Fruit fly (Drosophila melanogaster): ENCODE results near the gene LeuRS.

Gene LeuRS

dm6 chr2L:3475948-3476347 lies 38.5 kb downstream of the LeuRS start (continued):
- peak; percentile 68 for TF ChIP-seq fd3F (GFP tag; optimal IDR thresholded peaks at IDR 0.05)
- TF ChIP-seq CG8944 (GFP tag; optimal IDR thresholded peaks at IDR 0.05), result no peak
- TF ChIP-seq luna (GFP tag; optimal IDR thresholded peaks at IDR 0.05), result no peak
- peak; percentile 88 for TF ChIP-seq sens (GFP tag)
- no peak for TF ChIP-seq Atf-2 (GFP tag; optimal IDR thresholded peaks at IDR 0.05)
- TF ChIP-seq CG7839 (tag; optimal IDR thresholded peaks at IDR 0.05), result peak; percentile 81
- no peak for TF ChIP-seq CG4282 (GFP tag; optimal IDR thresholded peaks at IDR 0.05)
- TF ChIP-seq kay (GFP tag; optimal IDR thresholded peaks at IDR 0.05), result peak; percentile 11
- TF ChIP-seq danr (GFP tag; IDR thresholded peaks at IDR 0.05), result peak; percentile 56; the same call in 1 of the 2 replicates
- no peak for TF ChIP-seq Bgb (GFP tag; IDR thresholded peaks at IDR 0.05; ENCODE audit: partially characterized antibody)
- no peak for TF ChIP-seq psq (GFP tag; optimal IDR thresholded peaks at IDR 0.05)
- peak; percentile 73 for TF ChIP-seq grau (tag; optimal IDR thresholded peaks at IDR 0.05)
- TF ChIP-seq ac (GFP tag; optimal IDR thresholded peaks at IDR 0.05), result no peak
- no peak for TF ChIP-seq CG42726 (GFP tag; IDR thresholded peaks at IDR 0.05; ENCODE audit: partially characterized antibody)
- TF ChIP-seq jumu (GFP tag; optimal IDR thresholded peaks at IDR 0.05), result peak; percentile 5
- peak; percentile 44 for TF ChIP-seq pho (GFP tag; optimal IDR thresholded peaks at IDR 0.05)
- TF ChIP-seq H15 (GFP tag; IDR thresholded peaks at IDR 0.05), result 0 out of 3 replicates have a peak, but pooled peaks have one; percentile 44
- TF ChIP-seq CG14710 (tag; optimal IDR thresholded peaks at IDR 0.05), result peak; percentile 19
- no peak for TF ChIP-seq B-H2 (GFP tag; optimal IDR thresholded peaks at IDR 0.05)
- TF ChIP-seq unpg (GFP tag; optimal IDR thresholded peaks at IDR 0.05), result peak; percentile 57
- TF ChIP-seq Doc3 (GFP tag; IDR thresholded peaks at IDR 0.05; ENCODE audit: partially characterized antibody), result no peak
- TF ChIP-seq gro (GFP tag; optimal IDR thresholded peaks at IDR 0.05), result no peak
- TF ChIP-seq sisA (GFP tag; IDR thresholded peaks at IDR 0.05), result peak; percentile 44
- TF ChIP-seq btn (GFP tag; optimal IDR thresholded peaks at IDR 0.05), result no peak
- no peak for TF ChIP-seq CG17328 (GFP tag; IDR thresholded peaks at IDR 0.05)
- TF ChIP-seq CG6813 (GFP tag; optimal IDR thresholded peaks at IDR 0.05), result peak; percentile 30
- TF ChIP-seq CG30020 (tag; optimal IDR thresholded peaks at IDR 0.05), result no peak
- TF ChIP-seq CG10267 (tag; optimal IDR thresholded peaks at IDR 0.05), result peak; percentile 46
- no peak for TF ChIP-seq bbx (GFP tag; IDR thresholded peaks at IDR 0.05; ENCODE audit: partially characterized antibody)
- peak; percentile 38 for TF ChIP-seq schlank (tag; optimal IDR thresholded peaks at IDR 0.05)
- no peak for TF ChIP-seq C15 (GFP tag; IDR thresholded peaks at IDR 0.05)
- TF ChIP-seq CG3281 (GFP tag; optimal IDR thresholded peaks at IDR 0.05), result peak; percentile 65
- TF ChIP-seq otp (GFP tag; IDR thresholded peaks at IDR 0.05), result no peak
- no peak for TF ChIP-seq sr (GFP tag; IDR thresholded peaks at IDR 0.05)
- TF ChIP-seq ttk (GFP tag; IDR thresholded peaks at IDR 0.05), result 0 out of 2 replicates have a peak, but pooled peaks have one; percentile 37
- TF ChIP-seq CG6854 (GFP tag; optimal IDR thresholded peaks at IDR 0.05), result peak; percentile 3
- no peak for TF ChIP-seq CG17802 (tag; optimal IDR thresholded peaks at IDR 0.05)
- peak; percentile 72; the same call in 2 of the 3 replicates for TF ChIP-seq CG11695 (GFP tag; IDR thresholded peaks at IDR 0.05)
- no peak for TF ChIP-seq her (GFP tag; optimal IDR thresholded peaks at IDR 0.05)
- no peak for TF ChIP-seq CG3065 (GFP tag; optimal IDR thresholded peaks at IDR 0.05)
- no peak for TF ChIP-seq CG1024 (GFP tag; IDR thresholded peaks at IDR 0.05)
- no peak for TF ChIP-seq gce (GFP tag; IDR thresholded peaks at IDR 0.05)
- peak; percentile 2 for TF ChIP-seq slp2 (GFP tag; optimal IDR thresholded peaks at IDR 0.05)
- TF ChIP-seq eyg (GFP tag; optimal IDR thresholded peaks at IDR 0.05), result peak; percentile 4
- TF ChIP-seq fd64A (GFP tag; optimal IDR thresholded peaks at IDR 0.05), result no peak
- no peak for TF ChIP-seq CG16813 (GFP tag; IDR thresholded peaks at IDR 0.05; ENCODE audit: partially characterized antibody)
- TF ChIP-seq Rfx (GFP tag; IDR thresholded peaks at IDR 0.05), result peak; percentile 66
- TF ChIP-seq Ets97D (GFP tag; optimal IDR thresholded peaks at IDR 0.05), result no peak
- TF ChIP-seq tll (GFP tag; optimal IDR thresholded peaks at IDR 0.05), result no peak
- peak; percentile 23 for TF ChIP-seq CG13624 (GFP tag; optimal IDR thresholded peaks at IDR 0.05)
- TF ChIP-seq CG9727 (GFP tag; optimal IDR thresholded peaks at IDR 0.05), result peak; percentile 62
- no peak for TF ChIP-seq NC2β (GFP tag; optimal IDR thresholded peaks at IDR 0.05)
